Worm (Caenorhabditis elegans): ENCODE data around the gene flp-13.

DNA sequence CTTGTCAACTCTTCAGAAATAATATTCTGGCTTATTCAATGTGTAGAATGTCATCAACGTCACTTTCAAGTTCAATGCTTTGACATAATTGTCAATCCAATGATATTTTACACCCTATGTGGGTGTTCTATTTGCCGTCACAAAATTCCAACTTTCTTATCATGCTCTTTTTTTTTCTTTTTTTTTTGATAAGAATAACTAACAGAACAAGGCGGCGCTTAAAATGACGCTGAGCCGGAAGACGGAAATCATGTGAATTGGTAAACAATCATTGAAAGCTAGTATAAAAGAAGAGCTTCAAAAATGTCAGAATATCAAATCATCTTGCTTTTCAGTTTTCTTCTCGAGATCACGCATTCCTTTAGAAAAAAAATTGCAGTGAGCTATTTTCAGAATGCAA is 28.1 kb upstream of the flp-13 start, which contains the start of gene C50F7.5:
- no peak for TF ChIP-seq him-1 (tag; optimal IDR thresholded peaks at IDR 0.05)
- TF ChIP-seq W03F9.2 (tag; optimal IDR thresholded peaks at IDR 0.05) = no peak
